Fruit fly (Drosophila melanogaster) whole organism, embryonic: ENCODE results near the gene CanB.

Experiments used
- ATbp ChIP-seq: fragments of 200-800 bp; sonication (Bioruptor generic); optimal IDR thresholded peaks from 2 replicates; lab custom pipeline; 2017; ENCODE audit warnings: missing biosample characterization, mild to moderate bottlenecking, missing genetic modification characterization, missing genetic modification reagents
- Bteb2 ChIP-seq: fragments of 200-800 bp; sonication (Bioruptor generic); optimal IDR thresholded peaks from 2 replicates; lab custom pipeline; 2016; ENCODE audit warnings: missing biosample characterization, missing genetic modification characterization
- CG10209 ChIP-seq: fragments of 200-800 bp; sonication (Bioruptor generic); optimal IDR thresholded peaks from 3 replicates; lab custom pipeline; 2017; ENCODE audit warnings: missing biosample characterization, mild to moderate bottlenecking, missing genetic modification characterization, missing genetic modification reagents
- CG10366 ChIP-seq: fragments of 200-800 bp; sonication (Bioruptor generic); IDR thresholded peaks from 2 replicates; pipeline ENCODE4 v1.3.6; 2022; ENCODE audit warnings: missing biosample characterization, missing genetic modification characterization
- CG11093 ChIP-seq: fragments of 200-800 bp; sonication (Bioruptor generic); IDR thresholded peaks from 3 replicates; pipeline ENCODE4 v1.3.6; 2022; ENCODE audit warnings: missing biosample characterization, missing genetic modification characterization
- CG11504 ChIP-seq: fragments of 200-800 bp; sonication (Bioruptor generic); optimal IDR thresholded peaks from 3 replicates; lab custom pipeline; 2019; ENCODE audit warnings: missing biosample characterization, mild to moderate bottlenecking, missing genetic modification characterization, moderate library complexity
- CG11560 ChIP-seq: fragments of 200-800 bp; sonication (Bioruptor generic); IDR thresholded peaks from 3 replicates; pipeline ENCODE4 v1.3.6; 2022; ENCODE audit warnings: missing biosample characterization, missing genetic modification characterization
- CG11723 ChIP-seq: fragments of 200-800 bp; sonication (Bioruptor generic); optimal IDR thresholded peaks from 2 replicates; lab custom pipeline; 2017; ENCODE audit warnings: missing biosample characterization, mild to moderate bottlenecking, missing genetic modification characterization
- CG12744 ChIP-seq: fragments of 200-800 bp; sonication (Bioruptor generic); optimal IDR thresholded peaks from 2 replicates; lab custom pipeline; 2016; ENCODE audit warnings: missing biosample characterization, missing genetic modification characterization
- CG15073 ChIP-seq: fragments of 200-800 bp; sonication (Bioruptor generic); optimal IDR thresholded peaks from 2 replicates; lab custom pipeline; 2016; ENCODE audit warnings: missing biosample characterization, missing genetic modification characterization
- CG15514 ChIP-seq: fragments of 200-800 bp; sonication (Bioruptor generic); optimal IDR thresholded peaks from 3 replicates; lab custom pipeline; 2017; ENCODE audit warnings: missing biosample characterization, missing genetic modification characterization, mild to moderate bottlenecking, moderate library complexity, missing genetic modification reagents
- CG15601 ChIP-seq: fragments of 200-800 bp; sonication (Bioruptor generic); optimal IDR thresholded peaks from 3 replicates; lab custom pipeline; 2019; ENCODE audit warnings: missing biosample characterization, mild to moderate bottlenecking, missing genetic modification characterization, moderate library complexity
- CG1603 ChIP-seq: fragments of 200-800 bp; sonication (Bioruptor generic); optimal IDR thresholded peaks from 2 replicates; lab custom pipeline; 2019; ENCODE audit warnings: missing biosample characterization, mild to moderate bottlenecking, missing genetic modification characterization, moderate library complexity
- CG17328 ChIP-seq: fragments of 200-800 bp; sonication (Bioruptor generic); IDR thresholded peaks from 2 replicates; pipeline ENCODE4 v1.3.6; 2022; ENCODE audit warnings: missing biosample characterization, missing genetic modification characterization
- CG3065 ChIP-seq: fragments of 200-800 bp; sonication (Bioruptor generic); optimal IDR thresholded peaks from 2 replicates; lab custom pipeline; 2016; ENCODE audit warnings: missing biosample characterization, missing genetic modification characterization
- CG31365 ChIP-seq: fragments of 200-800 bp; sonication (Bioruptor generic); optimal IDR thresholded peaks from 2 replicates; lab custom pipeline; 2018; ENCODE audit warnings: missing biosample characterization, mild to moderate bottlenecking, missing genetic modification characterization
- CG32767 ChIP-seq: fragments of 200-800 bp; sonication (Bioruptor generic); IDR thresholded peaks from 2 replicates; pipeline ENCODE4 v1.3.6; 2022; ENCODE audit warnings: missing biosample characterization, missing genetic modification characterization
- CG3281 ChIP-seq: fragments of 200-800 bp; sonication (Bioruptor generic); optimal IDR thresholded peaks from 3 replicates; lab custom pipeline; 2017; ENCODE audit warnings: missing biosample characterization, mild to moderate bottlenecking, missing genetic modification characterization
- CG34224 ChIP-seq: fragments of 200-800 bp; sonication (Bioruptor generic); IDR thresholded peaks from 3 replicates; pipeline ENCODE4 v1.3.6; 2022; ENCODE audit warnings: missing biosample characterization, missing genetic modification characterization; ENCODE audit not compliant: partially characterized antibody
- CG34422 ChIP-seq: fragments of 200-800 bp; sonication (Bioruptor generic); IDR thresholded peaks from 3 replicates; pipeline ENCODE4 v1.3.6; 2022; ENCODE audit warnings: missing biosample characterization, missing genetic modification characterization
- CG6689 ChIP-seq: fragments of 200-800 bp; sonication (Bioruptor generic); IDR thresholded peaks from 2 replicates; pipeline ENCODE4 v1.3.6; 2022; ENCODE audit warnings: missing biosample characterization, missing genetic modification characterization
- CG6854 ChIP-seq: fragments of 200-800 bp; sonication (Bioruptor generic); optimal IDR thresholded peaks from 3 replicates; lab custom pipeline; 2017; ENCODE audit warnings: missing biosample characterization, mild to moderate bottlenecking, missing genetic modification characterization
- CG7357 ChIP-seq: fragments of 200-800 bp; sonication (Bioruptor generic); IDR thresholded peaks from 3 replicates; pipeline ENCODE4 v1.3.6; 2022; ENCODE audit warnings: missing biosample characterization, missing genetic modification characterization
- CG7963 ChIP-seq: fragments of 200-800 bp; sonication (Bioruptor generic); IDR thresholded peaks from 3 replicates; pipeline ENCODE4 v1.3.6; 2022; ENCODE audit warnings: missing biosample characterization, missing genetic modification characterization; ENCODE audit not compliant: partially characterized antibody
- CG9876 ChIP-seq: fragments of 200-800 bp; sonication (Bioruptor generic); optimal IDR thresholded peaks from 2 replicates; lab custom pipeline; 2016; ENCODE audit warnings: missing biosample characterization, missing genetic modification characterization
- Camta ChIP-seq: fragments of 200-800 bp; sonication (Bioruptor generic); optimal IDR thresholded peaks from 2 replicates; lab custom pipeline; 2016; ENCODE audit warnings: missing biosample characterization, missing genetic modification characterization
- Dip2 ChIP-seq: fragments of 200-800 bp; sonication (Bioruptor generic); IDR thresholded peaks from 2 replicates; pipeline ENCODE4 v1.3.6; 2022; ENCODE audit warnings: missing biosample characterization, missing genetic modification characterization
- Dref ChIP-seq: fragments of 200-800 bp; sonication (Bioruptor generic); IDR thresholded peaks from 2 replicates; pipeline ENCODE4 v1.3.6; 2022; ENCODE audit warnings: missing biosample characterization, missing genetic modification characterization
- Ets65A ChIP-seq: fragments of 200-800 bp; sonication (Bioruptor generic); peaks from one replicate; lab custom pipeline; 2016; ENCODE audit warnings: missing biosample characterization, missing genetic modification characterization
- HLH3B ChIP-seq: fragments of 200-800 bp; sonication (Bioruptor generic); IDR thresholded peaks from 2 replicates; pipeline ENCODE4 v1.3.6; 2022; ENCODE audit warnings: missing biosample characterization, missing genetic modification characterization
- Med ChIP-seq: fragments of 200-800 bp; sonication (Bioruptor generic); peaks from one replicate; lab custom pipeline; 2016; ENCODE audit warnings: missing biosample characterization, missing genetic modification characterization, mild to moderate bottlenecking, inconsistent platforms, moderate library complexity
- Rfx ChIP-seq: fragments of 200-800 bp; sonication (Bioruptor generic); IDR thresholded peaks from 2 replicates; pipeline ENCODE4 v1.3.6; 2022; ENCODE audit warnings: missing biosample characterization, missing genetic modification characterization
- Usf ChIP-seq: fragments of 200-800 bp; sonication (Bioruptor generic); optimal IDR thresholded peaks from 2 replicates; lab custom pipeline; 2017; ENCODE audit warnings: missing genotype, missing biosample characterization, missing genetic modification characterization
- Xbp1 ChIP-seq: fragments of 200-800 bp; sonication (Bioruptor generic); optimal IDR thresholded peaks from 3 replicates; lab custom pipeline; 2016; ENCODE audit warnings: missing biosample characterization, mild to moderate bottlenecking, missing genetic modification characterization
- YL-1 ChIP-seq: fragments of 200-800 bp; sonication (Bioruptor generic); optimal IDR thresholded peaks from 3 replicates; lab custom pipeline; 2017; ENCODE audit warnings: missing biosample characterization, mild to moderate bottlenecking, missing genetic modification characterization
- abd-A ChIP-seq: fragments of 200-800 bp; sonication (Bioruptor generic); optimal IDR thresholded peaks from 3 replicates; lab custom pipeline; 2019; ENCODE audit warnings: missing biosample characterization, mild to moderate bottlenecking, missing genetic modification characterization, moderate library complexity
- bcd ChIP-seq: fragments of 200-800 bp; sonication (Bioruptor generic); optimal IDR thresholded peaks from 2 replicates; lab custom pipeline; 2017; ENCODE audit warnings: missing biosample characterization, mild to moderate bottlenecking, missing genetic modification characterization
- bowl ChIP-seq: fragments of 200-800 bp; sonication (Bioruptor generic); IDR thresholded peaks from 2 replicates; pipeline ENCODE4 v1.3.6; 2022; ENCODE audit warnings: missing biosample characterization, missing genetic modification characterization
- btn ChIP-seq: fragments of 200-800 bp; sonication (Bioruptor generic); optimal IDR thresholded peaks from 2 replicates; lab custom pipeline; 2016; ENCODE audit warnings: missing biosample characterization, missing genetic modification characterization
- crol ChIP-seq: fragments of 200-800 bp; sonication (Bioruptor generic); IDR thresholded peaks from 2 replicates; pipeline ENCODE4 v1.3.6; 2022; ENCODE audit warnings: missing biosample characterization, missing genetic modification characterization
- dpn ChIP-seq, 2 experiments: fragments of 200-800 bp; sonication (Bioruptor generic); optimal IDR thresholded peaks; 3 replicates each; lab custom pipeline; 2016; ENCODE audit warnings: missing biosample characterization in 2 of 2, missing genetic modification characterization in 2 of 2
- en ChIP-seq: fragments of 200-800 bp; sonication (Bioruptor generic); optimal IDR thresholded peaks from 2 replicates; lab custom pipeline; 2016; ENCODE audit warnings: missing biosample characterization, missing genetic modification characterization
- ftz-f1 ChIP-seq: fragments of 200-800 bp; sonication (Bioruptor generic); optimal IDR thresholded peaks from 2 replicates; lab custom pipeline; 2016; ENCODE audit warnings: missing biosample characterization, missing genetic modification characterization
- gem ChIP-seq: fragments of 200-800 bp; sonication (Bioruptor generic); optimal IDR thresholded peaks from 2 replicates; lab custom pipeline; 2019; ENCODE audit warnings: missing biosample characterization, mild to moderate bottlenecking, missing genetic modification characterization, moderate library complexity
- her ChIP-seq: fragments of 200-800 bp; sonication (Bioruptor generic); optimal IDR thresholded peaks from 2 replicates; lab custom pipeline; 2016; ENCODE audit warnings: missing biosample characterization, missing genetic modification characterization
- inv ChIP-seq: fragments of 200-800 bp; sonication (Bioruptor generic); IDR thresholded peaks from 2 replicates; pipeline ENCODE4 v1.3.6; 2022; ENCODE audit warnings: missing biosample characterization, missing genetic modification characterization; ENCODE audit not compliant: partially characterized antibody
- jigr1 ChIP-seq: fragments of 200-800 bp; sonication (Bioruptor generic); IDR thresholded peaks from 3 replicates; pipeline ENCODE4 v1.3.6; 2022; ENCODE audit warnings: missing biosample characterization, missing genetic modification characterization
- lola ChIP-seq, 3 experiments: fragments of >200 bp in 2 of 3; fragments of 200-800 bp in 1 of 3; sonication (Bioruptor generic) in 1 of 3; optimal IDR thresholded peaks; 2 replicates each; lab custom pipeline; 2017 to 2019; ENCODE audit warnings: missing biosample characterization in 3 of 3, missing genetic modification characterization in 3 of 3, mild to moderate bottlenecking in 1 of 3, moderate library complexity in 1 of 3
- nau ChIP-seq: fragments of 200-800 bp; sonication (Bioruptor generic); optimal IDR thresholded peaks from 3 replicates; lab custom pipeline; 2017; ENCODE audit warnings: missing biosample characterization, mild to moderate bottlenecking, missing genetic modification characterization, missing genetic modification reagents
- pfk ChIP-seq: fragments of 200-800 bp; sonication (Bioruptor generic); optimal IDR thresholded peaks from 2 replicates; lab custom pipeline; 2018; ENCODE audit warnings: missing biosample characterization, mild to moderate bottlenecking, missing genetic modification characterization, moderate library complexity
- tap ChIP-seq: fragments of 200-800 bp; optimal IDR thresholded peaks from 3 replicates; lab custom pipeline; 2019; ENCODE audit warnings: missing biosample characterization, mild to moderate bottlenecking, missing genetic modification characterization, moderate library complexity
- trem ChIP-seq: fragments of 200-800 bp; optimal IDR thresholded peaks from 3 replicates; lab custom pipeline; 2019; ENCODE audit warnings: missing biosample characterization, mild to moderate bottlenecking, missing genetic modification characterization, moderate library complexity

CanB gene

dm6 chrX:5357035-5357434 lies 24.7 kb downstream of the CanB start (continued):
- TF ChIP-seq Dref (GFP tag; lab: Robert Waterston, UW) = no peak
- no peak for TF ChIP-seq bowl (GFP tag; lab: Robert Waterston, UW)
- no peak for TF ChIP-seq CG11093
- no peak for TF ChIP-seq CG34224 (GFP tag; lab: Robert Waterston, UW)
- TF ChIP-seq CG10366 (GFP tag; lab: Robert Waterston, UW) = no peak
- peak; percentile 33 for TF ChIP-seq gem (tag; lab: Kevin White, UChicago)
- no peak for TF ChIP-seq CG32767 (GFP tag; lab: Robert Waterston, UW)
- no peak for TF ChIP-seq btn (GFP tag; lab: Kevin White, UChicago)
- TF ChIP-seq CG3065 (GFP tag; lab: Kevin White, UChicago) = no peak
- peak; percentile 67 for TF ChIP-seq nau (GFP tag; lab: Kevin White, UChicago)
- TF ChIP-seq CG10209 (GFP tag; lab: Kevin White, UChicago) = no peak
- peak; percentile 10 for TF ChIP-seq Xbp1
- no peak for TF ChIP-seq HLH3B
- no peak for TF ChIP-seq CG31365 (tag; lab: Kevin White, UChicago)
- TF ChIP-seq CG17328 = 0 out of 2 replicates have a peak, but pooled peaks have one; percentile 16
- TF ChIP-seq pfk (GFP tag; lab: Kevin White, UChicago) = no peak
- TF ChIP-seq CG11504 (tag; lab: Kevin White, UChicago) = peak; percentile 22
- no peak for TF ChIP-seq CG12744 (GFP tag; lab: Kevin White, UChicago)
- no peak for TF ChIP-seq crol (GFP tag; lab: Robert Waterston, UW)
- TF ChIP-seq CG6689 = 0 out of 2 replicates have a peak, but pooled peaks have one; percentile 21
- no peak for TF ChIP-seq CG7963 (GFP tag; lab: Robert Waterston, UW)
- TF ChIP-seq lola (GFP tag; optimal IDR thresholded peaks at IDR 0.05; lab: Kevin White, UChicago) = no peak
- TF ChIP-seq Rfx (GFP tag; lab: Robert Waterston, UW) = peak; percentile 37; the same call in 1 of the 2 replicates
- no peak for TF ChIP-seq abd-A (tag; lab: Kevin White, UChicago)
- TF ChIP-seq bcd (GFP tag; lab: Kevin White, UChicago) = no peak
- no peak for TF ChIP-seq Camta (GFP tag; lab: Kevin White, UChicago)
- TF ChIP-seq CG34422 (GFP tag; lab: Robert Waterston, UW) = no peak
- TF ChIP-seq dpn (GFP tag; optimal IDR thresholded peaks at IDR 0.05; lab: Kevin White, UChicago) = no peak
- TF ChIP-seq jigr1 (GFP tag; lab: Robert Waterston, UW) = 0 out of 3 replicates have a peak, but pooled peaks have one; percentile 27
- TF ChIP-seq Med (GFP tag; lab: Kevin White, UChicago) = peak; percentile 79
- no peak for TF ChIP-seq Bteb2 (GFP tag; lab: Kevin White, UChicago)
- TF ChIP-seq CG7357 (GFP tag; lab: Robert Waterston, UW) = no peak
- no peak for TF ChIP-seq CG11723 (GFP tag; lab: Kevin White, UChicago)
- no peak for TF ChIP-seq ftz-f1
- TF ChIP-seq trem = no peak
- no peak for TF ChIP-seq CG15514
- no peak for TF ChIP-seq CG11560
- TF ChIP-seq Usf = no peak
- TF ChIP-seq Dip2 (GFP tag; lab: Robert Waterston, UW) = no peak
- no peak for TF ChIP-seq CG6854
- peak; percentile 2 for TF ChIP-seq Ets65A (GFP tag; lab: Kevin White, UChicago)
- no peak for TF ChIP-seq YL-1 (GFP tag; lab: Kevin White, UChicago)
- TF ChIP-seq ATbp (GFP tag; lab: Kevin White, UChicago) = no peak
- TF ChIP-seq CG1603 (tag; lab: Kevin White, UChicago) = peak; percentile 25
- TF ChIP-seq tap (tag; lab: Kevin White, UChicago) = no peak
- no peak for TF ChIP-seq her (GFP tag; lab: Kevin White, UChicago)
- TF ChIP-seq CG15601 (tag; lab: Kevin White, UChicago) = no peak
- no peak for TF ChIP-seq en (GFP tag; lab: Kevin White, UChicago)
- TF ChIP-seq CG15073 (GFP tag; lab: Kevin White, UChicago) = no peak
- TF ChIP-seq CG9876 (GFP tag; lab: Kevin White, UChicago) = no peak
- TF ChIP-seq CG3281 (GFP tag; lab: Kevin White, UChicago) = no peak
- TF ChIP-seq inv (GFP tag; lab: Robert Waterston, UW) = no peak
